Worm (Caenorhabditis elegans) whole organism, L4/young adult: ENCODE data around the gene srz-64.

ENCODE experiments used
- W03F9.2 ChIP-seq: fragments of 150-350 bp; optimal IDR thresholded peaks from 2 replicates; lab custom pipeline; 2014; ENCODE audit warnings: missing biosample characterization, missing genetic modification characterization
- dao-5 ChIP-seq: sonication (generic microtip); optimal IDR thresholded peaks from 2 replicates; lab custom pipeline; 2016; ENCODE audit warnings: missing genotype, missing genetic modification characterization, moderate library complexity, missing compliant biosample characterization
- him-1 ChIP-seq: sonication (generic microtip); optimal IDR thresholded peaks from 2 replicates; lab custom pipeline; 2016; ENCODE audit warnings: missing genotype, missing genetic modification reagents, missing genetic modification characterization, missing compliant biosample characterization

ce11 chrII:1293157-1293556 lies at the start of gene srz-64:
- TF ChIP-seq him-1 (tag; lab: Kevin White, UChicago), result no peak
- no peak for TF ChIP-seq dao-5 (tag; lab: Kevin White, UChicago)
- TF ChIP-seq W03F9.2 (tag; lab: Kevin White, UChicago), result no peak
